Fruit fly (Drosophila melanogaster) whole organism, embryonic: ENCODE results near the gene CG14195.

Experiments used
- BtbVII ChIP-seq: fragments of 200-800 bp; sonication (Bioruptor generic); optimal IDR thresholded peaks from 3 replicates; lab custom pipeline; 2017; ENCODE audit warnings: missing biosample characterization, mild to moderate bottlenecking, missing genetic modification characterization
- CG10267 ChIP-seq: fragments of 200-800 bp; sonication (Bioruptor generic); optimal IDR thresholded peaks from 2 replicates; lab custom pipeline; 2018; ENCODE audit warnings: missing biosample characterization, mild to moderate bottlenecking, missing genetic modification characterization, moderate library complexity
- CG10431 ChIP-seq: fragments of 200-800 bp; sonication (Bioruptor generic); optimal IDR thresholded peaks from 3 replicates; lab custom pipeline; 2018; ENCODE audit warnings: missing biosample characterization, mild to moderate bottlenecking, missing genetic modification characterization
- CG10654 ChIP-seq: fragments of 200-800 bp; sonication (Bioruptor generic); optimal IDR thresholded peaks from 2 replicates; lab custom pipeline; 2016; ENCODE audit warnings: missing biosample characterization, missing genetic modification characterization
- CG11504 ChIP-seq: fragments of 200-800 bp; sonication (Bioruptor generic); optimal IDR thresholded peaks from 3 replicates; lab custom pipeline; 2019; ENCODE audit warnings: missing biosample characterization, mild to moderate bottlenecking, missing genetic modification characterization, moderate library complexity
- CG12942 ChIP-seq: fragments of 200-800 bp; sonication (Bioruptor generic); optimal IDR thresholded peaks from 3 replicates; lab custom pipeline; 2016; ENCODE audit warnings: missing biosample characterization, missing genetic modification characterization
- CG13296 ChIP-seq: fragments of 200-800 bp; sonication (Bioruptor generic); optimal IDR thresholded peaks from 3 replicates; lab custom pipeline; 2018; ENCODE audit warnings: missing biosample characterization, mild to moderate bottlenecking, missing genetic modification characterization
- CG13624 ChIP-seq: fragments of 200-800 bp; sonication (Bioruptor generic); optimal IDR thresholded peaks from 2 replicates; lab custom pipeline; 2016; ENCODE audit warnings: missing biosample characterization, missing genetic modification characterization
- CG14710 ChIP-seq: fragments of 200-800 bp; sonication (Bioruptor generic); optimal IDR thresholded peaks from 3 replicates; lab custom pipeline; 2019; ENCODE audit warnings: missing biosample characterization, mild to moderate bottlenecking, missing genetic modification characterization, moderate library complexity
- CG14965 ChIP-seq: fragments of 200-800 bp; sonication (Bioruptor generic); optimal IDR thresholded peaks from 2 replicates; lab custom pipeline; 2016; ENCODE audit warnings: missing biosample characterization, missing genetic modification characterization, borderline replicate concordance
- CG15269 ChIP-seq: fragments of 200-800 bp; sonication (Bioruptor generic); optimal IDR thresholded peaks from 2 replicates; lab custom pipeline; 2018; ENCODE audit warnings: missing biosample characterization, mild to moderate bottlenecking, missing genetic modification characterization, moderate library complexity
- CG15601 ChIP-seq: fragments of 200-800 bp; sonication (Bioruptor generic); optimal IDR thresholded peaks from 3 replicates; lab custom pipeline; 2019; ENCODE audit warnings: missing biosample characterization, mild to moderate bottlenecking, missing genetic modification characterization, moderate library complexity
- CG18262 ChIP-seq: fragments of 200-800 bp; optimal IDR thresholded peaks from 3 replicates; lab custom pipeline; 2019; ENCODE audit warnings: missing biosample characterization, mild to moderate bottlenecking, missing genetic modification characterization, moderate library complexity
- CG2678 ChIP-seq: fragments of 200-800 bp; sonication (Bioruptor generic); optimal IDR thresholded peaks from 3 replicates; lab custom pipeline; 2019; ENCODE audit warnings: missing biosample characterization, mild to moderate bottlenecking, missing genetic modification characterization, moderate library complexity
- CG31388 ChIP-seq: fragments of 200-800 bp; sonication (Bioruptor generic); optimal IDR thresholded peaks from 2 replicates; lab custom pipeline; 2016; ENCODE audit warnings: missing biosample characterization, missing genetic modification characterization
- CG32772 ChIP-seq: fragments of 200-800 bp; sonication (Bioruptor generic); IDR thresholded peaks from 2 replicates; pipeline ENCODE4 v1.3.6; 2022; ENCODE audit warnings: missing biosample characterization, missing genetic modification characterization
- CG34224 ChIP-seq: fragments of 200-800 bp; sonication (Bioruptor generic); IDR thresholded peaks from 3 replicates; pipeline ENCODE4 v1.3.6; 2022; ENCODE audit warnings: missing biosample characterization, missing genetic modification characterization; ENCODE audit not compliant: partially characterized antibody
- CG4404 ChIP-seq: fragments of 200-800 bp; sonication (Bioruptor generic); IDR thresholded peaks from 2 replicates; pipeline ENCODE4 v1.3.6; 2022; ENCODE audit warnings: missing biosample characterization, missing genetic modification characterization
- CG6765 ChIP-seq: fragments of 200-800 bp; sonication (Bioruptor generic); optimal IDR thresholded peaks from 3 replicates; lab custom pipeline; 2017; ENCODE audit warnings: missing biosample characterization, mild to moderate bottlenecking, missing genetic modification characterization
- CG7786 ChIP-seq: fragments of 200-800 bp; sonication (Bioruptor generic); optimal IDR thresholded peaks from 2 replicates; lab custom pipeline; 2016; ENCODE audit warnings: missing biosample characterization, missing genetic modification characterization
- CG7839 ChIP-seq: fragments of 200-800 bp; sonication (Bioruptor generic); optimal IDR thresholded peaks from 3 replicates; lab custom pipeline; 2018; ENCODE audit warnings: missing biosample characterization, mild to moderate bottlenecking, missing genetic modification characterization, moderate library complexity
- CG9797 ChIP-seq: fragments of 200-800 bp; sonication (Bioruptor generic); optimal IDR thresholded peaks from 3 replicates; lab custom pipeline; 2018; ENCODE audit warnings: missing biosample characterization, mild to moderate bottlenecking, missing genetic modification characterization
- D19B ChIP-seq: fragments of 200-800 bp; sonication (Bioruptor generic); optimal IDR thresholded peaks from 2 replicates; lab custom pipeline; 2017; ENCODE audit warnings: missing biosample characterization, mild to moderate bottlenecking, missing genetic modification characterization
- E2f1 ChIP-seq: fragments of 200-800 bp; sonication (Bioruptor generic); IDR thresholded peaks from 2 replicates; pipeline ENCODE4 v1.3.6; 2022; ENCODE audit warnings: missing biosample characterization, missing genetic modification characterization
- Eip74EF ChIP-seq, 2 experiments: fragments of 200-800 bp in 1 of 2; fragments of >200 bp in 1 of 2; sonication (Bioruptor generic) in 1 of 2; optimal IDR thresholded peaks; 2 replicates each; lab custom pipeline; 2017 to 2019; ENCODE audit warnings: missing biosample characterization in 2 of 2, missing genetic modification characterization in 2 of 2, mild to moderate bottlenecking in 1 of 2, moderate library complexity in 1 of 2
- Hr3 ChIP-seq: fragments of 200-800 bp; sonication (Bioruptor generic); optimal IDR thresholded peaks from 3 replicates; lab custom pipeline; 2016; ENCODE audit warnings: missing biosample characterization, missing genetic modification characterization
- Lim3 ChIP-seq: fragments of 200-800 bp; sonication (Bioruptor generic); IDR thresholded peaks from 2 replicates; pipeline ENCODE4 v1.3.6; 2022; ENCODE audit warnings: missing biosample characterization, missing genetic modification characterization
- MESR4 ChIP-seq: fragments of 200-800 bp; sonication (Bioruptor generic); optimal IDR thresholded peaks from 2 replicates; lab custom pipeline; 2018; ENCODE audit warnings: missing biosample characterization, mild to moderate bottlenecking, missing genetic modification characterization, moderate library complexity
- Mrtf ChIP-seq: fragments of 200-800 bp; sonication (Bioruptor generic); IDR thresholded peaks from 3 replicates; pipeline ENCODE4 v1.3.6; 2022; ENCODE audit warnings: missing biosample characterization, missing genetic modification characterization
- Ptx1 ChIP-seq: fragments of 200-800 bp; sonication (Bioruptor generic); IDR thresholded peaks from 2 replicates; pipeline ENCODE4 v1.3.6; 2022; ENCODE audit warnings: missing biosample characterization, missing genetic modification characterization
- Rfx ChIP-seq: fragments of 200-800 bp; sonication (Bioruptor generic); IDR thresholded peaks from 2 replicates; pipeline ENCODE4 v1.3.6; 2022; ENCODE audit warnings: missing biosample characterization, missing genetic modification characterization
- Sox102F ChIP-seq: fragments of 200-800 bp; sonication (Bioruptor generic); optimal IDR thresholded peaks from 2 replicates; lab custom pipeline; 2018; ENCODE audit warnings: missing biosample characterization, mild to moderate bottlenecking, missing genetic modification characterization, moderate library complexity
- Sry-δ ChIP-seq: fragments of 200-800 bp; sonication (Bioruptor generic); optimal IDR thresholded peaks from 2 replicates; lab custom pipeline; 2016; ENCODE audit warnings: missing biosample characterization, missing genetic modification characterization
- Xbp1 ChIP-seq: fragments of 200-800 bp; sonication (Bioruptor generic); optimal IDR thresholded peaks from 3 replicates; lab custom pipeline; 2016; ENCODE audit warnings: missing biosample characterization, mild to moderate bottlenecking, missing genetic modification characterization
- ci ChIP-seq: fragments of 200-800 bp; sonication (Bioruptor generic); IDR thresholded peaks from 3 replicates; pipeline ENCODE4 v1.3.6; 2022; ENCODE audit warnings: missing biosample characterization, missing genetic modification characterization
- croc ChIP-seq: fragments of 200-800 bp; sonication (Bioruptor generic); conservative IDR thresholded peaks from 3 replicates; pipeline ENCODE4 v1.3.6; 2022; ENCODE audit warnings: missing biosample characterization, missing genetic modification characterization
- dati ChIP-seq: fragments of 200-800 bp; sonication (Bioruptor generic); IDR thresholded peaks from 2 replicates; pipeline ENCODE4 v1.3.6; 2022; ENCODE audit warnings: missing biosample characterization, missing genetic modification characterization
- fd102C ChIP-seq: fragments of 200-800 bp; sonication (Bioruptor generic); optimal IDR thresholded peaks from 2 replicates; lab custom pipeline; 2018; ENCODE audit warnings: missing biosample characterization, mild to moderate bottlenecking, missing genetic modification characterization, moderate library complexity
- ftz-f1 ChIP-seq: fragments of 200-800 bp; sonication (Bioruptor generic); optimal IDR thresholded peaks from 2 replicates; lab custom pipeline; 2016; ENCODE audit warnings: missing biosample characterization, missing genetic modification characterization
- lmd ChIP-seq: fragments of 200-800 bp; sonication (Bioruptor generic); IDR thresholded peaks from 2 replicates; pipeline ENCODE4 v1.3.6; 2022; ENCODE audit warnings: missing biosample characterization, missing genetic modification characterization
- mirr ChIP-seq: fragments of 200-800 bp; sonication (Bioruptor generic); optimal IDR thresholded peaks from 3 replicates; lab custom pipeline; 2018; ENCODE audit warnings: missing biosample characterization, mild to moderate bottlenecking, missing genetic modification characterization
- otp ChIP-seq: fragments of 200-800 bp; sonication (Bioruptor generic); IDR thresholded peaks from 3 replicates; pipeline ENCODE4, ENCODE4 v1.3.6; 2022; ENCODE audit warnings: missing biosample characterization, missing genetic modification characterization
- pho ChIP-seq: fragments of 200-800 bp; sonication (Bioruptor generic); optimal IDR thresholded peaks from 2 replicates; lab custom pipeline; 2016; ENCODE audit warnings: missing biosample characterization, missing genetic modification characterization
- stwl ChIP-seq: fragments of 200-800 bp; sonication (Bioruptor generic); optimal IDR thresholded peaks from 3 replicates; lab custom pipeline; 2018; ENCODE audit warnings: missing biosample characterization, mild to moderate bottlenecking, missing genetic modification characterization, moderate library complexity
- sug ChIP-seq: fragments of 200-800 bp; optimal IDR thresholded peaks from 2 replicates; lab custom pipeline; 2019; ENCODE audit warnings: missing biosample characterization, mild to moderate bottlenecking, missing genetic modification characterization, moderate library complexity
- toy ChIP-seq: fragments of 200-800 bp; sonication (Bioruptor generic); IDR thresholded peaks from 2 replicates; pipeline ENCODE4 v1.3.6; 2022; ENCODE audit warnings: missing biosample characterization, missing genetic modification characterization
- vfl ChIP-seq: fragments of 200-800 bp; sonication (Bioruptor generic); optimal IDR thresholded peaks from 2 replicates; lab custom pipeline; 2016; ENCODE audit warnings: missing biosample characterization, missing genetic modification characterization

The CG14195 gene

dm6 chrX:19243379-19243834, 31.5 kb upstream of the CG14195 start, which contains the start of gene CG7889 (continued):
- no peak for TF ChIP-seq vfl (GFP tag; lab: Kevin White, UChicago)
- TF ChIP-seq pho: no peak
- no peak for TF ChIP-seq mirr
- TF ChIP-seq E2f1 (GFP tag; lab: Robert Waterston, UW): 0 out of 2 replicates have a peak, but pooled peaks have one; percentile 18
- peak; percentile 61 for TF ChIP-seq CG2678 (tag; lab: Kevin White, UChicago)
- peak; percentile 17; the same call in 1 of the 2 replicates for TF ChIP-seq lmd
- no peak for TF ChIP-seq fd102C (GFP tag; lab: Kevin White, UChicago)
- no peak for TF ChIP-seq CG32772 (GFP tag; lab: Robert Waterston, UW)
- peak; percentile 3 for TF ChIP-seq Sry-δ (GFP tag; lab: Kevin White, UChicago)
- no peak for TF ChIP-seq CG13624 (GFP tag; lab: Kevin White, UChicago)
- TF ChIP-seq BtbVII (GFP tag; lab: Kevin White, UChicago): peak; percentile 30
- TF ChIP-seq Mrtf (GFP tag; lab: Robert Waterston, UW): no peak
- no peak for TF ChIP-seq CG7786 (GFP tag; lab: Kevin White, UChicago)
- peak; percentile 52 for TF ChIP-seq CG9797 (GFP tag; lab: Kevin White, UChicago)
- 0 out of 2 replicates have a peak, but pooled peaks have one; percentile 34 for TF ChIP-seq Ptx1 (GFP tag; lab: Robert Waterston, UW)
- TF ChIP-seq MESR4 (GFP tag; lab: Kevin White, UChicago): peak; percentile 61
- no peak for TF ChIP-seq croc (GFP tag; lab: Robert Waterston, UW)
- TF ChIP-seq otp: no peak
- peak; percentile 15 for TF ChIP-seq stwl (tag; lab: Kevin White, UChicago)
- TF ChIP-seq CG15601: peak; percentile 39
- no peak for TF ChIP-seq CG10431
- no peak for TF ChIP-seq D19B (GFP tag; lab: Kevin White, UChicago)
- TF ChIP-seq CG11504 (tag; lab: Kevin White, UChicago): peak; percentile 50
- peak; percentile 52 for TF ChIP-seq CG14710 (tag; lab: Kevin White, UChicago)
- peak; percentile 9 for TF ChIP-seq CG6765 (GFP tag; lab: Kevin White, UChicago)
- no peak for TF ChIP-seq dati (GFP tag; lab: Robert Waterston, UW)
- TF ChIP-seq Lim3 (GFP tag; lab: Robert Waterston, UW): no peak
- peak; percentile 34 for TF ChIP-seq CG7839 (tag; lab: Kevin White, UChicago)
- TF ChIP-seq CG4404: no peak
- no peak for TF ChIP-seq CG14965 (GFP tag; lab: Kevin White, UChicago)
- no peak for TF ChIP-seq CG31388 (GFP tag; lab: Kevin White, UChicago)
- TF ChIP-seq ci (GFP tag; lab: Robert Waterston, UW): peak; percentile 46; the same call in 1 of the 3 replicates
- no peak for TF ChIP-seq sug (tag; lab: Kevin White, UChicago)
- TF ChIP-seq Hr3 (GFP tag; lab: Kevin White, UChicago): no peak
- peak; percentile 24 for TF ChIP-seq CG13296 (GFP tag; lab: Kevin White, UChicago)
- TF ChIP-seq CG10267 (tag; lab: Kevin White, UChicago): peak; percentile 34
- no peak for TF ChIP-seq CG15269 (tag; lab: Kevin White, UChicago)
- TF ChIP-seq Rfx (GFP tag; lab: Robert Waterston, UW): peak; percentile 42; the same call in 1 of the 2 replicates
- no peak for TF ChIP-seq Xbp1 (GFP tag; lab: Kevin White, UChicago)
- no peak for TF ChIP-seq toy (GFP tag; lab: Robert Waterston, UW)
- TF ChIP-seq CG10654 (GFP tag; lab: Kevin White, UChicago): no peak
- TF ChIP-seq ftz-f1 (GFP tag; lab: Kevin White, UChicago): no peak
- TF ChIP-seq CG18262: peak; percentile 53
- TF ChIP-seq CG12942 (GFP tag; lab: Kevin White, UChicago): no peak
- TF ChIP-seq Sox102F (GFP tag; lab: Kevin White, UChicago): no peak
- no peak for TF ChIP-seq Eip74EF (GFP tag; optimal IDR thresholded peaks at IDR 0.05; lab: Kevin White, UChicago)
- TF ChIP-seq CG34224 (GFP tag; lab: Robert Waterston, UW): no peak
